Worm (Caenorhabditis elegans) whole organism, L2 larva: ENCODE measurements around the gene srh-104.

Experiments
- R02D3.7 ChIP-seq: fragments of 150-350 bp; optimal IDR thresholded peaks from 2 replicates; lab custom pipeline; 2014; ENCODE audit warnings: missing biosample characterization, missing genetic modification characterization
- aly-2 ChIP-seq: fragments of 150-350 bp; optimal IDR thresholded peaks from 2 replicates; lab custom pipeline; 2014; ENCODE audit warnings: missing biosample characterization, missing genetic modification characterization
- ama-1 ChIP-seq: fragments of 150-350 bp; optimal IDR thresholded peaks from 2 replicates; lab custom pipeline; 2018; ENCODE audit warnings: inconsistent platforms
- blmp-1 ChIP-seq: sonication (generic microtip); optimal IDR thresholded peaks from 2 replicates; lab custom pipeline; 2017; ENCODE audit warnings: missing genetic modification characterization, mild to moderate bottlenecking, missing compliant biosample characterization, antibody characterized with exemption, moderate library complexity; ENCODE audit not compliant: insufficient read depth
- ceh-16 ChIP-seq: fragments of 150-350 bp; optimal IDR thresholded peaks from 2 replicates; lab custom pipeline; 2014; ENCODE audit warnings: missing biosample characterization, missing genetic modification characterization
- ceh-82 ChIP-seq: fragments of 150-350 bp; optimal IDR thresholded peaks from 2 replicates; lab custom pipeline; 2014; ENCODE audit warnings: missing biosample characterization, missing genetic modification characterization
- crh-2 ChIP-seq: sonication (generic microtip); optimal IDR thresholded peaks from 2 replicates; lab custom pipeline; 2017; ENCODE audit warnings: missing biosample characterization, missing genetic modification characterization
- dmd-4 ChIP-seq: sonication (generic microtip); optimal IDR thresholded peaks from 2 replicates; lab custom pipeline; 2017; ENCODE audit warnings: missing biosample characterization, missing genetic modification characterization
- egl-27 ChIP-seq: sonication (generic microtip); optimal IDR thresholded peaks from 3 replicates; lab custom pipeline; 2017; ENCODE audit warnings: missing biosample characterization, missing genetic modification reagents, missing genetic modification characterization
- elt-3 ChIP-seq: sonication (generic microtip); optimal IDR thresholded peaks from 2 replicates; lab custom pipeline; 2017; ENCODE audit warnings: missing biosample characterization, missing genetic modification characterization
- gmeb-1 ChIP-seq: fragments of 150-350 bp; optimal IDR thresholded peaks from 2 replicates; lab custom pipeline; 2014; ENCODE audit warnings: missing biosample characterization, missing genetic modification characterization
- lin-11 ChIP-seq: fragments of 150-350 bp; sonication (generic microtip); optimal IDR thresholded peaks from 2 replicates; lab custom pipeline; 2014; ENCODE audit warnings: missing biosample characterization, missing genetic modification characterization, inconsistent platforms, mixed read lengths
- lin-39 ChIP-seq: fragments of 150-350 bp; optimal IDR thresholded peaks from 2 replicates; lab custom pipeline; 2014; ENCODE audit warnings: missing biosample characterization, missing genetic modification reagents, missing genetic modification characterization
- lsy-2 ChIP-seq, 2 experiments: fragments of 150-350 bp in 1 of 2; sonication (generic microtip) in 1 of 2; optimal IDR thresholded peaks; 2 replicates each; lab custom pipeline; 2014 to 2017; ENCODE audit warnings: missing biosample characterization in 2 of 2, missing genetic modification characterization in 2 of 2
- mab-5 ChIP-seq: fragments of 150-350 bp; optimal IDR thresholded peaks from 2 replicates; lab custom pipeline; 2014; ENCODE audit warnings: missing biosample characterization, missing genetic modification characterization
- mdl-1 ChIP-seq, 2 experiments: fragments of 150-350 bp in 1 of 2; sonication (generic microtip) in 1 of 2; optimal IDR thresholded peaks; 2 replicates each; lab custom pipeline; 2017; ENCODE audit warnings: missing biosample characterization in 2 of 2, missing genetic modification characterization in 2 of 2
- nhr-10 ChIP-seq: sonication (generic microtip); optimal IDR thresholded peaks from 2 replicates; lab custom pipeline; 2017; ENCODE audit warnings: missing biosample characterization, missing genetic modification characterization
- nhr-11 ChIP-seq: fragments of 150-350 bp; optimal IDR thresholded peaks from 2 replicates; lab custom pipeline; 2014; ENCODE audit warnings: missing biosample characterization, missing genetic modification characterization
- nhr-12 ChIP-seq: fragments of 150-350 bp; optimal IDR thresholded peaks from 2 replicates; lab custom pipeline; 2014; ENCODE audit warnings: missing biosample characterization, missing genetic modification characterization
- nhr-129 ChIP-seq: fragments of 150-350 bp; optimal IDR thresholded peaks from 2 replicates; lab custom pipeline; 2014; ENCODE audit warnings: missing biosample characterization, missing genetic modification characterization
- nhr-21 ChIP-seq: fragments of 150-350 bp; optimal IDR thresholded peaks from 2 replicates; lab custom pipeline; 2014; ENCODE audit warnings: missing biosample characterization, missing genetic modification characterization
- nhr-23 ChIP-seq: fragments of 150-350 bp; optimal IDR thresholded peaks from 2 replicates; lab custom pipeline; 2014; ENCODE audit warnings: missing biosample characterization, missing genetic modification reagents, missing genetic modification characterization
- nhr-237 ChIP-seq: fragments of 150-350 bp; optimal IDR thresholded peaks from 2 replicates; lab custom pipeline; 2014; ENCODE audit warnings: missing biosample characterization, missing genetic modification characterization
- nhr-25 ChIP-seq: fragments of 150-350 bp; sonication (generic microtip); optimal IDR thresholded peaks from 3 replicates; lab custom pipeline; 2014; ENCODE audit warnings: missing biosample characterization, missing genetic modification characterization
- nhr-6 ChIP-seq: fragments of 150-350 bp; optimal IDR thresholded peaks from 2 replicates; lab custom pipeline; 2014; ENCODE audit warnings: missing biosample characterization, missing genetic modification characterization
- peb-1 ChIP-seq: fragments of 150-350 bp; optimal IDR thresholded peaks from 2 replicates; lab custom pipeline; 2014; ENCODE audit warnings: missing biosample characterization, missing genetic modification characterization
- sem-4 ChIP-seq: fragments of 150-350 bp; optimal IDR thresholded peaks from 2 replicates; lab custom pipeline; 2014; ENCODE audit warnings: missing biosample characterization, missing genetic modification reagents, missing genetic modification characterization
- skn-1 ChIP-seq: sonication (generic microtip); optimal IDR thresholded peaks from 2 replicates; lab custom pipeline; 2017; ENCODE audit warnings: missing biosample characterization, missing genetic modification characterization
- sma-3 ChIP-seq: sonication (generic microtip); optimal IDR thresholded peaks from 2 replicates; lab custom pipeline; 2016; ENCODE audit warnings: missing genetic modification reagents, missing genetic modification characterization, missing compliant biosample characterization
- sma-9 ChIP-seq, 2 experiments: fragments of 150-350 bp in 1 of 2; sonication (generic microtip) in 1 of 2; optimal IDR thresholded peaks; 2 replicates each; lab custom pipeline; 2014 to 2016; ENCODE audit warnings: missing genetic modification characterization in 2 of 2, mild to moderate bottlenecking in 1 of 2, missing biosample characterization in 1 of 2, missing compliant biosample characterization in 1 of 2, missing genetic modification reagents in 1 of 2, moderate library complexity in 1 of 2
- snpc-4 ChIP-seq: fragments of 150-350 bp; optimal IDR thresholded peaks from 2 replicates; lab custom pipeline; 2014; ENCODE audit warnings: missing biosample characterization, missing genetic modification characterization
- unc-39 ChIP-seq: fragments of 150-350 bp; optimal IDR thresholded peaks from 2 replicates; lab custom pipeline; 2014; ENCODE audit warnings: missing biosample characterization, missing genetic modification characterization
- unc-55 ChIP-seq: fragments of 150-350 bp; sonication (generic microtip); optimal IDR thresholded peaks from 3 replicates; lab custom pipeline; 2014; ENCODE audit warnings: missing biosample characterization, missing genetic modification reagents, missing genetic modification characterization
- ztf-4 ChIP-seq: fragments of 150-350 bp; optimal IDR thresholded peaks from 2 replicates; lab custom pipeline; 2014; ENCODE audit warnings: missing biosample characterization, missing genetic modification characterization

The srh-104 gene

DNA sequence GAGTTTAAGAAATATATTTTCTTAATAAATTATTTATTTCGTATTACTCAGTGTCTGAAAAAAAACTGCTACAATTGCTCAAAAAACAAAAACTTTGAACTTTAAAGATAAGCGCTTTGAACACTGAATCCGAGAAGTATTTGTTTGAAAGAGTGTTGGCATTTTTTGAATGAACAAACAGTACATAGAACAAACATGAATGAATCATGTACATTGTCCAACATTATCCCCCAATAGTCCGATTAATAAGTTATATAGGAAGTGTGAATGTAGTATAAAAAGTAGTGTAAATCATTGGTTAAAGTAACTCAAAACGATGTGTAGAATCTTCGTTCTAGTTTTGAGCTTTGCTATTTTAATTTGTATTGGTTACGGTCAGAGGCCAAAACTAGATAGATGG lies 42.2 kb downstream of the srh-104 start, which contains the start of gene F11A5.17:
Gene F11A5.17, plus strand, starts transcription at position 301 of the 400 bp plus-strand sequence.
- TF ChIP-seq sma-9 (GFP tag; optimal IDR thresholded peaks at IDR 0.05; lab: Kevin White, UChicago): no peak
- TF ChIP-seq sma-9 (tag; optimal IDR thresholded peaks at IDR 0.05; lab: Kevin White, UChicago): no peak
- TF ChIP-seq lin-39 (tag; lab: Kevin White, UChicago): no peak
- TF ChIP-seq ztf-4 (tag; lab: Kevin White, UChicago): no peak
- no peak for TF ChIP-seq ceh-82
- TF ChIP-seq ama-1 (lab: Kevin White, UChicago): no peak
- TF ChIP-seq dmd-4 (tag; lab: Kevin White, UChicago): no peak
- TF ChIP-seq crh-2 (tag; lab: Kevin White, UChicago): no peak
- no peak for TF ChIP-seq R02D3.7 (tag; lab: Kevin White, UChicago)
- no peak for TF ChIP-seq mab-5 (tag; lab: Kevin White, UChicago)
- no peak for TF ChIP-seq nhr-23 (tag; lab: Kevin White, UChicago)
- no peak for TF ChIP-seq unc-39

DNA sequence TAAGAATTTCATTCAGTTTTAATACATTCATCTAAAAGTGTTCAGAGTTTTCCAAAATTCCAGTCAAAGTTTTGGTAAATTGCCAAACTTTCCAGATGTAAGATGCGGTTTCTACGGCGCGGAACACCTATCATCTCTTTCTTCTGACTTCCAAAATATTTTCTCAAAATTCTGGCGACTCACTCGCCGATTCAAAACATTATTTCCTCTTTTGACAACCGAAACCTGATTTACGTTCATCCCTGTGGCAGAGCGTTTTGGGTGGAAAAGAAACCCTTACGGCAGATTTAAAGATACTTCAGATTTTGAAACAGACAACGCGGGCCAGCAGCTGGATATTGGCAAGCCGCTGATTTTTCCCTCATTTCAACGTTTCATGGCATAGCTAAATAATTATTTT lies 46.0 kb downstream of the srh-104 start, which contains the start of gene F11A5.5:
Gene F11A5.5, plus strand, starts transcription at position 301 of the 400 bp plus-strand sequence.
- TF ChIP-seq sem-4 (tag; lab: Kevin White, UChicago): no peak
- TF ChIP-seq nhr-12: no peak
- TF ChIP-seq nhr-237: no peak
- TF ChIP-seq nhr-25: no peak
- no peak for TF ChIP-seq skn-1 (tag; lab: Kevin White, UChicago)
- TF ChIP-seq egl-27: no peak
- TF ChIP-seq blmp-1 (tag; lab: Kevin White, UChicago): no peak
- no peak for TF ChIP-seq unc-39
- no peak for TF ChIP-seq unc-55 (GFP tag; lab: Kevin White, UChicago)
- TF ChIP-seq lin-11 (tag; lab: Kevin White, UChicago): no peak
- TF ChIP-seq elt-3 (tag; lab: Kevin White, UChicago): no peak
- TF ChIP-seq aly-2 (tag; lab: Kevin White, UChicago): no peak
- TF ChIP-seq snpc-4 (tag; lab: Kevin White, UChicago): no peak
- no peak for TF ChIP-seq crh-2 (tag; lab: Kevin White, UChicago)
- no peak for TF ChIP-seq sma-3 (GFP tag; lab: Kevin White, UChicago)
- TF ChIP-seq nhr-129 (tag; lab: Kevin White, UChicago): no peak
- no peak for TF ChIP-seq nhr-11
- no peak for TF ChIP-seq ztf-4 (tag; lab: Kevin White, UChicago)
- no peak for TF ChIP-seq mdl-1 (tag; optimal IDR thresholded peaks at IDR 0.05; lab: Kevin White, UChicago)
- TF ChIP-seq gmeb-1 (tag; lab: Kevin White, UChicago): no peak
- TF ChIP-seq, all 48 proteins: peak for 0

DNA sequence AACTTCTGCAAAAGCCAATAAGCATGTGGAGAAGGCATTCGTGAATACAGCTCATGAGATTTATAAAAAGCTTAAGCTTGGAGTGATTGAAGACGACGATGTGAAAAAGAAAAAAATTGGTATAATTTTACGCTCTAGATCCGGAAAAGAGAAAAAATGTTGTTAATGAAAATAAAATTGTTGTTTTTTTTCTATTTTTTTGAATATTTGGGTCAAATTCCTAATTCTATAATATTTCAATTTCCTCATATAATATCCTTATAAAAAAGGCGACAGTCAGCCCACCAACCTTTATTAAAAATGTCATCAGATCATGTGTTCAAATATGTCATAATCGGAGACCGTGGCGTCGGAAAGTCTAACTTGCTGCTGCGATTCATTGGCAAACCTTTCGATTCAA lies 48.6 kb downstream of the srh-104 start, which contains the start of gene rabr-3:
Gene rabr-3, plus strand, starts transcription at position 301 of the 400 bp plus-strand sequence.
- no peak for TF ChIP-seq mab-5 (tag; lab: Kevin White, UChicago)
- TF ChIP-seq nhr-21: no peak
- TF ChIP-seq snpc-4 (tag; lab: Kevin White, UChicago): no peak
- no peak for TF ChIP-seq ceh-16 (tag; lab: Kevin White, UChicago)
- TF ChIP-seq lin-11 (tag; lab: Kevin White, UChicago): no peak
- TF ChIP-seq dmd-4 (tag; lab: Kevin White, UChicago): no peak

DNA sequence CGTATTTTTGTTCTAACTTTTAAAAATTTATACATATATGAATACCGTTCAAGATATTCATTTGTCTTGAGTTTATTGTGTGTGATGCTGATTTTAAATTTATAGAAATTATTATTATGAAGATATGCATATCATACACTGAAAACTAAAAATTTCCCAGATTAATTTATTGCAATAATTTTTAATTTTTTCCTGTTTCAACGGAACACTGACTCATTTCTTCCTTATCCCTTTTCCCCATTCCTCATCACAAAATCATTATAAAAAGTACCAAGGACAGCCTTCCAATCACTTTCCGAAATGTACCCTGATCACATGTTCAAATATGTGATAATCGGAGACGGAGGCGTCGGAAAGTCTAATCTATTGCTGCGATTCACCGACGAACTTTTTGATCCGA lies 49.3 kb downstream of the srh-104 start, which contains the start of gene rabr-4:
Gene rabr-4, plus strand, starts transcription at position 301 of the 400 bp plus-strand sequence.
- TF ChIP-seq peb-1: no peak
- TF ChIP-seq nhr-6: no peak
- TF ChIP-seq lsy-2 (tag; optimal IDR thresholded peaks at IDR 0.05; lab: Kevin White, UChicago): no peak
- no peak for TF ChIP-seq nhr-21
- no peak for TF ChIP-seq nhr-10
- TF ChIP-seq nhr-237: no peak
- no peak for TF ChIP-seq mab-5 (tag; lab: Kevin White, UChicago)
- no peak for TF ChIP-seq snpc-4 (tag; lab: Kevin White, UChicago)
